Fruit fly (Drosophila melanogaster) Kc167 (cell line): Measurements from ENCODE around the gene ort.

Experiments used
- Sin3A ChIP-seq: fragments of >200 bp; optimal IDR thresholded peaks from 2 replicates; lab custom pipeline; 2018; ENCODE audit warnings: missing external identifiers
- h ChIP-seq: fragments of >200 bp; optimal IDR thresholded peaks from 3 replicates; lab custom pipeline; 2018; ENCODE audit warnings: missing external identifiers
- psq ChIP-seq: fragments of >200 bp; optimal IDR thresholded peaks from 2 replicates; lab custom pipeline; 2017; ENCODE audit warnings: missing external identifiers

DNA sequence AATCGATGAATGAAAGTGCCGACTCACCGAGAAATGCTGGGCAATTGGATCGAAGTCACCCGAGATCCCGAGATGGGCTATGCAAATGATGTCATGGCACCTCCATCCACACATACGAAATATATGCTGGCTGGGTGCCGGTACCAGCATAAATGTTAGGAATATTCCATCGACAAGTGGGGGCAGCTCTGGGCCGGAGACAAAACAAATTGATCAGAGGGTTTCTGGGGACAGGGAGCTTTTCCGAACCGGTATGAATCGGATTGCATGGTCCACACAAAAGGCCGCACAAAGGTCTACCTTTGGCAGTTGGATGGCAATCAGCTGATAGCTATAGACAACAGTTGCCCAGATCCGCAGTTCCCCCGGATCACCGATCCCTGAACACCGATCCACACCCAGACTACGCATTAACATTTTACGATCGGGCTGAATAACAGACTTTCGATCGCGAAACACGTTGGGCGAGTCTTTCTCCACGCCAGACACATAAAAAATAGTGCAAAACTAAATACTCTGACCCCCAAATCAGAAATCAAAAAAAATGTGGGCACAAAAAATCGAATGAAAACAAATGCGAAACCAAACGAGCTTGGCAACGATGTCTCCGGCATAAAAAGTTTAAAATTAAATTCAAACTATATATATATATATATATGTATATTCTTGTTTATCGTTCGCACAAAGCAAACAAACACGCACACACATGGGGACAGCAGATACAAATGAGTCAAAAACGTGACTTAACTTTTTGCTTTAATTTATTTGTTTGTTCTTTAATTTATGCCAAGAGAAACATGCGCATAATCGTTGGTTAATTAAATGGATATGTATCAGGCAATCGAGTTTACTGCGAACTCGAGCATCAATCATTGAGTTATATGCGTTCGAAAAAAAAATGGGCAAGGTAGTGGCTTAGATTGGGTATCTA lies 34.0 kb upstream of the ort start:
- TF ChIP-seq Sin3A (lab: Kevin White, UChicago) (no peak), psq (lab: Kevin White, UChicago) (no peak), h (lab: Kevin White, UChicago) (no peak)
